Worm (Caenorhabditis elegans) whole organism, L4 larva: ENCODE measurements around the gene K01D12.8.

Source experiments
- R02D3.7 ChIP-seq: fragments of 150-350 bp; sonication (generic microtip); optimal IDR thresholded peaks from 3 replicates; lab custom pipeline; 2014; ENCODE audit warnings: missing biosample characterization, missing genetic modification characterization
- lin-38 ChIP-seq: fragments of 200-800 bp; sonication (Bioruptor generic); IDR thresholded peaks from 2 replicates; pipeline ENCODE4 v1.3.6; 2022; ENCODE audit warnings: missing genetic modification reagents, missing genetic modification characterization, missing compliant biosample characterization

- TF ChIP-seq R02D3.7 (tag; lab: Kevin White, UChicago) (no peak), lin-38 (GFP tag; lab: Robert Waterston, UW) (no peak)
These were observed 44.4 kb downstream of the K01D12.8 start, which contains the start of the genes pals-38 and C54D10.9 for ce11 chrV:12446895-12447294.
